Fruit fly (Drosophila melanogaster) S2 (cell line): Measurements from ENCODE around the gene mio.

ENCODE experiments used
- CG8478 ChIP-seq: fragments of >200 bp; optimal IDR thresholded peaks from 2 replicates; lab custom pipeline; 2018
- CTCF ChIP-seq, 2 experiments: fragments of >200 bp; optimal IDR thresholded peaks; 2 replicates each; lab custom pipeline; 2018

DNA sequence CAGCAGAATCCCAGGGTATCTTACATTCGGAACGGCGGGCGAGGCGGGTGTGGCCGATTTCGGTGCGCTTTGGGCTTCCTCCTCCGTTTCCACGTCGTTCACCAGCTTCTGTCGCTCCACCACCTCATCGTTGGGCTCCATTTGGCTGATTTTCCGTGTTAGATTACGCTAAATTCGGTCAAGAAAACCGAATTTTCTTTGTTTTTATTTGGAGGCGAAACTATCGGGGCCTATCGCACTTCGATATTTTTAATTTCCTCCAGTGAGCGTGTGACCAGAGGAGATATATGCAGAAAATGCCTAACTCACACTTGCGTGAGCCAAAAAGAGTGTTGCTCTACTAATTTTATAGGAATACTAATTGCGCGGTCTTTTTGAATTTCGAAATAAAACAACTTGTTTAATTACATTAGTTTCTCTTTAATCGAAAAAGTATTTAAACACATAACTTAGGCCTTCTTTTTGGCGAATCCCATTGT lies 24.9 kb upstream of the mio start, which contains the start of gene CG10874:
- TF ChIP-seq CTCF (optimal IDR thresholded peaks at IDR 0.05; lab: Kevin White, UChicago), result no peak
- TF ChIP-seq CG8478 (lab: Kevin White, UChicago), result no peak
